Worm (Caenorhabditis elegans): ENCODE data around the gene E02C12.12.
A peak's percentile ranks its signal among the peaks of the same experiment; 100 is the strongest.

Gene E02C12.12

DNA sequence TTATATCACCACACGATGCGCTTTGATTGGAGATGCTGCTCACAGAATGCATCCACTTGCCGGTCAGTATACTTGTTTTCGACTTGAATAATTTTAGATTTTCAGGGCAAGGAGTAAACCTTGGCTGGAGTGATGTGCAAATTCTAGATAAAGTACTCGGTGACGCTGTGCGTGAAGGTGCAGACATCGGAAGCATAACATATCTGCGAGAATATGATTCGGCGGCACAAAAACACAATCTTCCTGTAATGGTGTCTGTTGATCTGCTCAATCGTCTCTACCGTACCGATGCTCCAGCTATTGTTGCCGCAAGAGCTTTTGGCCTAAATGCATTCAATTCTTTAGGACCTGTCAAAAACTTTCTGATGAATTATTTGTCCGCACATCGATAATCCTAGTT is 43.7 kb downstream of the E02C12.12 start:
- TF ChIP-seq fkh-8 (tag; optimal IDR thresholded peaks at IDR 0.05) (peak; percentile 27), ama-1 (optimal IDR thresholded peaks at IDR 0.05) (peak; percentile 86), nhr-47 (tag; optimal IDR thresholded peaks at IDR 0.05) (peak; percentile 63), snu-23 (GFP tag; optimal IDR thresholded peaks at IDR 0.05) (no peak), efl-1 (optimal IDR thresholded peaks at IDR 0.05) (peak; percentile 14 to 22), efl-1 (GFP tag; optimal IDR thresholded peaks at IDR 0.05 in 1 of 2) (peak in 1 of 2 experiments; percentile 0), rnt-1 (tag; optimal IDR thresholded peaks at IDR 0.05) (no peak), elt-2 (tag; optimal IDR thresholded peaks at IDR 0.05) (no peak), ztf-4 (tag; optimal IDR thresholded peaks at IDR 0.05) (peak; percentile 15)

DNA sequence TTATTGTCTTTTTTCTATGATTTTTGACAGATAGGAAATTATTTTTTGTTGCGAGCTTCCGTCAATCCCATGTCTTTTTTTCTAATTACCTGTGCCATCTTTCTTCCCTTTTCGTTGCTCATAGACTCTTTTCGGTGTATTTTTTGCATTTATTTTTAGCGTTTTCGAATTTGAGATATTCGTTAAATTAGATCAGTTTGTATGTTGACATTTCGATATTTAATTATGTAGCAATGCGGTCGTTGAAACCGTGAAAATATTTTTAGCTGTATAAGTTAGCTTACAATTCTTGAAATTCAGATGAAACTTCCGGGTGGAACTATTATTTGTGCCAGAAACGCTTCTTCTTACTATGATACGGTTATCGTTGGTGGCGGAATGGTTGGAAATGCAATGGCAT is 45.7 kb downstream of the E02C12.12 start, which contains the start of gene coq-6:
Gene coq-6, plus strand, starts transcription at position 301 of the 400 bp plus-strand sequence.
- TF ChIP-seq mef-2 (tag; optimal IDR thresholded peaks at IDR 0.05), result no peak
- TF ChIP-seq zip-4 (GFP tag; optimal IDR thresholded peaks at IDR 0.05), result no peak
- no peak for TF ChIP-seq elt-3 (tag; optimal IDR thresholded peaks at IDR 0.05)
- no peak for TF ChIP-seq tbx-2 (tag; optimal IDR thresholded peaks at IDR 0.05)
- no peak for TF ChIP-seq ceh-88 (GFP tag; IDR thresholded peaks at IDR 0.05)
- TF ChIP-seq snpc-4 (tag; optimal IDR thresholded peaks at IDR 0.05), result no peak
- no peak for TF ChIP-seq lsy-2 (tag; optimal IDR thresholded peaks at IDR 0.05)
- no peak for TF ChIP-seq lin-35 (GFP tag; optimal IDR thresholded peaks at IDR 0.05)
- TF ChIP-seq vab-15 (tag; optimal IDR thresholded peaks at IDR 0.05), result no peak
- TF ChIP-seq unc-130 (tag; optimal IDR thresholded peaks at IDR 0.05), result no peak
- no peak for TF ChIP-seq hpl-2 (GFP tag; optimal IDR thresholded peaks at IDR 0.05)
- TF ChIP-seq F16B12.6 (tag; optimal IDR thresholded peaks at IDR 0.05), result no peak

- peak in 1 of 2 experiments; percentile 9 for TF ChIP-seq lsy-2 (tag; optimal IDR thresholded peaks at IDR 0.05)
- peak; percentile 23 for TF ChIP-seq lin-14 (GFP tag; optimal IDR thresholded peaks at IDR 0.05)
- TF ChIP-seq irx-1 (tag; optimal IDR thresholded peaks at IDR 0.05), result no peak
- peak; percentile 44 for TF ChIP-seq blmp-1 (tag; optimal IDR thresholded peaks at IDR 0.05)
- TF ChIP-seq dpl-1 (GFP tag; optimal IDR thresholded peaks at IDR 0.05), result peak in 1 of 3 experiments; percentile 24
- TF ChIP-seq nhr-85 (tag), result peak; percentile 11
Measured at ce11 chrV:9334216-9334615, 47.9 kb downstream of the E02C12.12 start, which contains the start of gene ucp-4. Gene ucp-4, plus strand, starts transcription at chrV:9334298.

DNA sequence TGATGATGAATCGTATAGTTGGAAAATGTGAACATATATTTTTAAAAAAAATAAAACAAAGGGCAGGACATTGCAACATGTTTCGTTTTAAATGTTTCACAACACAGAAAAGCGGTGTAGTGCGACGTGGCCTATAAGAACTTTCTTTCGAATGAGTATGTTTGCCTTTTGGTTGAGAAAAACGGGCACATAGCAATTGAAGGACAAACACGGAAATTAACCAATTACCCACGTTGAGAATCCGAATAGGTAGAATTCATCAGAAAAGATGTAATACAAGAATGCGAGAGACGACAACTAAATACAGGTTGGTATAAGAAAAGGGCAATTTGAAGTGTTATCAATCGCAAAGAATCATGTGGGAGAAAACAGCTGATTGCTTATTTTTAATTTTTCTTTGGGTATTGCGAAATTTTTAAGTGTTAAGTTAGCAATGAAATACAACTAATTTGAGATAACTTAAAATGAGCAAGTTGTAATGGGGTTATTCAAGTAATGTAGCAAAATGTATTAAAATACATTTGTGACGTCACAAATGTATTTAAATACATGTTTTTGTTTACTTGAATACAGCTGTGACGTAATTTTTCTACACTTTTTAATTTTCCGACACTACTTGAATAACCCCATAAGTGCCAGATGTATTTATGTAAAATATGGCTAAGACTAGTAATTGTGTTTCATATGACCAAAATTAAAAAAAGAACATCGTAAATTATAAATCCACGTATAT is 48.6 kb downstream of the E02C12.12 start, which contains the start of gene acl-14:
Gene acl-14, minus strand, starts transcription at position 316 of the 733 bp plus-strand sequence.
- TF ChIP-seq lin-35 (GFP tag; optimal IDR thresholded peaks at IDR 0.05), result peak in 1 of 2 experiments; percentile 32
- peak; percentile 12 for TF ChIP-seq nhr-20 (tag; optimal IDR thresholded peaks at IDR 0.05)
- peak; percentile 4 for TF ChIP-seq pax-3 (tag; optimal IDR thresholded peaks at IDR 0.05)
- peak; percentile 55 for TF ChIP-seq blmp-1 (tag; optimal IDR thresholded peaks at IDR 0.05)
- peak; percentile 21 for TF ChIP-seq nhr-71 (tag; optimal IDR thresholded peaks at IDR 0.05)
- peak; percentile 23 for TF ChIP-seq skn-1 (tag; optimal IDR thresholded peaks at IDR 0.05)
- TF ChIP-seq elt-3 (tag; optimal IDR thresholded peaks at IDR 0.05), result peak in 2 of 6 experiments; percentile 26 to 84
- no peak for TF ChIP-seq ztf-11 (tag; optimal IDR thresholded peaks at IDR 0.05)
- peak; percentile 19 for TF ChIP-seq elt-2 (tag; optimal IDR thresholded peaks at IDR 0.05)
- peak; percentile 33 for TF ChIP-seq lin-14 (GFP tag; optimal IDR thresholded peaks at IDR 0.05)
- TF ChIP-seq pag-3 (tag; optimal IDR thresholded peaks at IDR 0.05; ENCODE audit: borderline replicate concordance, insufficient read depth), result peak; percentile 37
- no peak for TF ChIP-seq mab-9 (GFP tag; IDR thresholded peaks at IDR 0.05)
- TF ChIP-seq efl-1 (optimal IDR thresholded peaks at IDR 0.05), result no peak
- peak in 1 of 2 experiments; percentile 45 for TF ChIP-seq efl-1 (GFP tag; optimal IDR thresholded peaks at IDR 0.05 in 1 of 2)
- peak; percentile 71 for TF ChIP-seq zip-4 (GFP tag; optimal IDR thresholded peaks at IDR 0.05)
- peak; percentile 89 for TF ChIP-seq nhr-85 (tag)
- no peak for TF ChIP-seq nhr-76 (tag; optimal IDR thresholded peaks at IDR 0.05)
- TF ChIP-seq snpc-4 (tag; optimal IDR thresholded peaks at IDR 0.05), result no peak

Data from whole organism, L1 larva.